Fruit fly (Drosophila melanogaster) whole organism, prepupa: ENCODE measurements around the gene CG7017.

Source experiments
- CG11294 ChIP-seq: fragments of 200-800 bp; sonication (Bioruptor generic); IDR thresholded peaks from 2 replicates; pipeline ENCODE4 v1.3.6; 2022; ENCODE audit warnings: missing biosample characterization, missing genetic modification characterization
- CG11762 ChIP-seq: fragments of 200-800 bp; sonication (Bioruptor generic); optimal IDR thresholded peaks from 3 replicates; lab custom pipeline; 2016; ENCODE audit warnings: missing biosample characterization, missing genetic modification characterization; ENCODE audit not compliant: insufficient read depth
- CG15336 ChIP-seq: fragments of 200-800 bp; sonication (Bioruptor generic); IDR thresholded peaks from 2 replicates; pipeline ENCODE4 v1.3.6; 2022; ENCODE audit warnings: missing biosample characterization, missing genetic modification characterization
- CG1621 ChIP-seq: fragments of 200-800 bp; sonication (Bioruptor generic); optimal IDR thresholded peaks from 3 replicates; lab custom pipeline; 2018; ENCODE audit warnings: missing biosample characterization, mild to moderate bottlenecking, missing genetic modification characterization
- CG16779 ChIP-seq: fragments of 200-800 bp; sonication (Bioruptor generic); optimal IDR thresholded peaks from 3 replicates; lab custom pipeline; 2017; ENCODE audit warnings: missing biosample characterization, mild to moderate bottlenecking, missing genetic modification characterization
- CG3032 ChIP-seq: fragments of 200-800 bp; optimal IDR thresholded peaks from 2 replicates; lab custom pipeline; 2019; ENCODE audit warnings: missing biosample characterization, mild to moderate bottlenecking, missing genetic modification characterization, moderate library complexity
- CG31627 ChIP-seq: fragments of 200-800 bp; sonication (Bioruptor generic); optimal IDR thresholded peaks from 3 replicates; lab custom pipeline; 2016; ENCODE audit warnings: missing biosample characterization, missing genetic modification characterization
- CG32006 ChIP-seq: fragments of 200-800 bp; sonication (Bioruptor generic); optimal IDR thresholded peaks from 3 replicates; lab custom pipeline; 2017; ENCODE audit warnings: missing biosample characterization, mild to moderate bottlenecking, missing genetic modification characterization
- CG34406 ChIP-seq: fragments of 200-800 bp; sonication (Bioruptor generic); optimal IDR thresholded peaks from 3 replicates; lab custom pipeline; 2016; ENCODE audit warnings: missing biosample characterization, missing genetic modification characterization
- CG4318 ChIP-seq: fragments of 200-800 bp; sonication (Bioruptor generic); optimal IDR thresholded peaks from 3 replicates; lab custom pipeline; 2017; ENCODE audit warnings: missing biosample characterization, mild to moderate bottlenecking, missing genetic modification characterization
- CG6792 ChIP-seq: fragments of 200-800 bp; sonication (Bioruptor generic); optimal IDR thresholded peaks from 3 replicates; lab custom pipeline; 2016; ENCODE audit warnings: missing biosample characterization, missing genetic modification characterization
- CG6854 ChIP-seq: fragments of 200-800 bp; sonication (Bioruptor generic); optimal IDR thresholded peaks from 2 replicates; lab custom pipeline; 2017; ENCODE audit warnings: missing biosample characterization, mild to moderate bottlenecking, missing genetic modification characterization
- CG8119 ChIP-seq: fragments of 200-800 bp; sonication (Bioruptor generic); IDR thresholded peaks from 3 replicates; pipeline ENCODE4 v1.3.6; 2022; ENCODE audit warnings: missing biosample characterization, missing genetic modification characterization
- CG8319 ChIP-seq: fragments of 200-800 bp; sonication (Bioruptor generic); optimal IDR thresholded peaks from 3 replicates; lab custom pipeline; 2016; ENCODE audit warnings: missing biosample characterization, missing genetic modification characterization
- CG8632 ChIP-seq: fragments of 200-800 bp; sonication (Bioruptor generic); optimal IDR thresholded peaks from 3 replicates; lab custom pipeline; 2016; ENCODE audit warnings: missing biosample characterization, missing genetic modification characterization
- Eip78C ChIP-seq: fragments of 200-800 bp; sonication (Bioruptor generic); peaks from one replicate; lab custom pipeline; 2016; ENCODE audit warnings: missing biosample characterization, missing genetic modification characterization
- Eip93F ChIP-seq: fragments of 200-800 bp; sonication (Bioruptor generic); optimal IDR thresholded peaks from 2 replicates; lab custom pipeline; 2016; ENCODE audit warnings: missing biosample characterization, mild to moderate bottlenecking, missing genetic modification characterization
- Ets96B ChIP-seq: fragments of 200-800 bp; optimal IDR thresholded peaks from 2 replicates; lab custom pipeline; 2019; ENCODE audit warnings: missing biosample characterization, mild to moderate bottlenecking, missing genetic modification characterization, moderate library complexity
- Hr38 ChIP-seq: sonication (Bioruptor generic); optimal IDR thresholded peaks from 2 replicates; lab custom pipeline; 2016; ENCODE audit warnings: missing biosample characterization, missing genetic modification characterization
- Hr39 ChIP-seq: fragments of 200-800 bp; sonication (Bioruptor generic); optimal IDR thresholded peaks from 2 replicates; lab custom pipeline; 2016; ENCODE audit warnings: missing biosample characterization, missing genetic modification characterization
- Lpt ChIP-seq: fragments of 200-800 bp; sonication (Bioruptor generic); optimal IDR thresholded peaks from 3 replicates; lab custom pipeline; 2016; ENCODE audit warnings: missing biosample characterization, missing genetic modification characterization
- OdsH ChIP-seq: fragments of 200-800 bp; sonication (Bioruptor generic); optimal IDR thresholded peaks from 3 replicates; lab custom pipeline; 2016; ENCODE audit warnings: missing biosample characterization, missing genetic modification characterization
- Sox15 ChIP-seq: fragments of 200-800 bp; sonication (Bioruptor generic); optimal IDR thresholded peaks from 3 replicates; lab custom pipeline; 2016; ENCODE audit warnings: missing biosample characterization, missing genetic modification characterization
- cyc ChIP-seq: fragments of 200-800 bp; sonication (Bioruptor generic); optimal IDR thresholded peaks from 3 replicates; lab custom pipeline; 2016; ENCODE audit warnings: missing biosample characterization, missing genetic modification characterization
- esn ChIP-seq: fragments of 200-800 bp; sonication (Bioruptor generic); optimal IDR thresholded peaks from 2 replicates; lab custom pipeline; 2016; ENCODE audit warnings: missing biosample characterization, mild to moderate bottlenecking, missing genetic modification characterization, moderate library complexity
- fd59A ChIP-seq: fragments of 200-800 bp; sonication (Bioruptor generic); optimal IDR thresholded peaks from 2 replicates; lab custom pipeline; 2017; ENCODE audit warnings: missing biosample characterization, mild to moderate bottlenecking, missing genetic modification characterization, missing genetic modification reagents
- fd85E ChIP-seq: fragments of 200-800 bp; sonication (Bioruptor generic); optimal IDR thresholded peaks from 3 replicates; lab custom pipeline; 2016; ENCODE audit warnings: missing biosample characterization, missing genetic modification characterization
- fkh ChIP-seq: fragments of 200-800 bp; sonication (Bioruptor generic); optimal IDR thresholded peaks from 3 replicates; lab custom pipeline; 2017; ENCODE audit warnings: missing biosample characterization, mild to moderate bottlenecking, missing genetic modification characterization, moderate library complexity
- net ChIP-seq: fragments of 200-800 bp; sonication (Bioruptor generic); optimal IDR thresholded peaks from 3 replicates; lab custom pipeline; 2016; ENCODE audit warnings: missing biosample characterization, missing genetic modification characterization
- salr ChIP-seq, 2 experiments: fragments of 200-800 bp; sonication (Bioruptor generic); optimal IDR thresholded peaks; 3 replicates each; lab custom pipeline; 2016 to 2018; ENCODE audit warnings: missing biosample characterization in 2 of 2, missing genetic modification characterization in 2 of 2, mild to moderate bottlenecking in 1 of 2
- spab ChIP-seq: fragments of 200-800 bp; sonication (Bioruptor generic); optimal IDR thresholded peaks from 2 replicates; lab custom pipeline; 2017; ENCODE audit warnings: missing biosample characterization, mild to moderate bottlenecking, missing genetic modification characterization, missing genetic modification reagents
- ss ChIP-seq, 2 experiments: fragments of 200-800 bp; sonication (Bioruptor generic); optimal IDR thresholded peaks; 2 replicates in 1 of 2; 3 replicates in 1 of 2; lab custom pipeline; 2017 to 2018; ENCODE audit warnings: mild to moderate bottlenecking in 2 of 2, missing biosample characterization in 2 of 2, missing genetic modification characterization in 2 of 2, moderate library complexity in 1 of 2
- svp ChIP-seq: fragments of 200-800 bp; sonication (Bioruptor generic); peaks from one replicate; lab custom pipeline; 2016; ENCODE audit warnings: missing biosample characterization, missing genetic modification characterization
- vri ChIP-seq: fragments of 200-800 bp; sonication (Bioruptor generic); optimal IDR thresholded peaks from 3 replicates; lab custom pipeline; 2016; ENCODE audit warnings: missing biosample characterization, mild to moderate bottlenecking, missing genetic modification characterization

CG7017 gene

dm6 chr3L:20168152-20168551 is 43.8 kb downstream of the CG7017 start (continued):
- TF ChIP-seq cyc (GFP tag; lab: Kevin White, UChicago) (peak; percentile 45), svp (GFP tag; lab: Kevin White, UChicago) (peak; percentile 86), OdsH (GFP tag; lab: Kevin White, UChicago) (peak; percentile 27), CG31627 (peak; percentile 53), fd85E (GFP tag; lab: Kevin White, UChicago) (no peak), CG34406 (GFP tag; lab: Kevin White, UChicago) (no peak), CG3032 (tag; lab: Kevin White, UChicago) (peak; percentile 39), salr (GFP tag; optimal IDR thresholded peaks at IDR 0.05; lab: Kevin White, UChicago) (no peak), CG8632 (no peak), Sox15 (GFP tag; lab: Kevin White, UChicago) (no peak), CG6792 (GFP tag; lab: Kevin White, UChicago) (peak; percentile 11), CG15336 (GFP tag; lab: Robert Waterston, UW) (no peak), CG8319 (no peak), CG4318 (GFP tag; lab: Kevin White, UChicago) (no peak), Hr39 (GFP tag; lab: Kevin White, UChicago) (peak; percentile 61), Eip93F (GFP tag; lab: Kevin White, UChicago) (no peak), net (GFP tag; lab: Kevin White, UChicago) (peak; percentile 5), CG32006 (GFP tag; lab: Kevin White, UChicago) (no peak), CG8119 (GFP tag; lab: Robert Waterston, UW) (no peak), spab (GFP tag; lab: Kevin White, UChicago) (no peak), CG11294 (GFP tag; lab: Robert Waterston, UW) (no peak), fd59A (no peak), Hr38 (no peak), esn (GFP tag; lab: Kevin White, UChicago) (no peak), CG16779 (tag; lab: Kevin White, UChicago) (no peak), vri (GFP tag; lab: Kevin White, UChicago) (peak; percentile 10), CG6854 (GFP tag; lab: Kevin White, UChicago) (no peak), fkh (GFP tag; lab: Kevin White, UChicago) (no peak), Eip78C (peak; percentile 88), Ets96B (tag; lab: Kevin White, UChicago) (peak; percentile 35), CG11762 (no peak), CG1621 (tag; lab: Kevin White, UChicago) (no peak), Lpt (no peak), ss (GFP tag; optimal IDR thresholded peaks at IDR 0.05; lab: Kevin White, UChicago) (no peak)
